Worm (Caenorhabditis elegans): ENCODE data around the gene F07A11.5.

The F07A11.5 gene

ce11 chrII:11566970-11567711 is 45.0 kb upstream of the F07A11.5 start, which contains the start of gene F54D5.5 (continued):
- TF ChIP-seq lin-11 (tag; optimal IDR thresholded peaks at IDR 0.05) (no peak), pha-4 (tag; optimal IDR thresholded peaks at IDR 0.05) (no peak), ceh-18 (tag; optimal IDR thresholded peaks at IDR 0.05) (no peak), tbx-2 (tag; optimal IDR thresholded peaks at IDR 0.05) (peak; percentile 77), gmeb-2 (tag; optimal IDR thresholded peaks at IDR 0.05) (no peak), ceh-34 (tag; optimal IDR thresholded peaks at IDR 0.05) (peak; percentile 68), sox-4 (tag; optimal IDR thresholded peaks at IDR 0.05) (no peak), ceh-6 (GFP tag; optimal IDR thresholded peaks at IDR 0.05) (no peak), pag-3 (tag; optimal IDR thresholded peaks at IDR 0.05; ENCODE audit: borderline replicate concordance) (no peak), fkh-6 (tag; optimal IDR thresholded peaks at IDR 0.05) (no peak), pros-1 (tag; optimal IDR thresholded peaks at IDR 0.05) (peak; percentile 17), nhr-232 (tag; optimal IDR thresholded peaks at IDR 0.05) (no peak), unc-42 (tag; optimal IDR thresholded peaks at IDR 0.05) (peak; percentile 87), dve-1 (tag; optimal IDR thresholded peaks at IDR 0.05) (no peak), K02D7.2 (tag; optimal IDR thresholded peaks at IDR 0.05) (no peak)

- no peak for TF ChIP-seq mec-3 (tag; optimal IDR thresholded peaks at IDR 0.05; ENCODE audit: borderline replicate concordance)
- TF ChIP-seq syd-9 (tag; optimal IDR thresholded peaks at IDR 0.05) = no peak
- TF ChIP-seq ztf-16 (tag; optimal IDR thresholded peaks at IDR 0.05) = no peak
- no peak for TF ChIP-seq hlh-13 (GFP tag; optimal IDR thresholded peaks at IDR 0.05)
- no peak for TF ChIP-seq fax-1 (tag; optimal IDR thresholded peaks at IDR 0.05)
- no peak for TF ChIP-seq ceh-34 (tag; optimal IDR thresholded peaks at IDR 0.05)
- TF ChIP-seq pax-1 (tag; optimal IDR thresholded peaks at IDR 0.05) = no peak
- TF ChIP-seq pat-9 (tag; optimal IDR thresholded peaks at IDR 0.05) = no peak
- no peak for TF ChIP-seq ceh-14 (tag; optimal IDR thresholded peaks at IDR 0.05)
- no peak for TF ChIP-seq ref-2 (tag; optimal IDR thresholded peaks at IDR 0.05)
- no peak for TF ChIP-seq T23F11.4 (GFP tag; optimal IDR thresholded peaks at IDR 0.05)
- no peak for TF ChIP-seq nhr-11 (tag; optimal IDR thresholded peaks at IDR 0.05)
- no peak for TF ChIP-seq ama-1 (optimal IDR thresholded peaks at IDR 0.05)
- no peak for TF ChIP-seq ceh-18 (tag; optimal IDR thresholded peaks at IDR 0.05)
- no peak for TF ChIP-seq ahr-1 (tag; optimal IDR thresholded peaks at IDR 0.05)
- TF ChIP-seq ceh-6 (GFP tag; optimal IDR thresholded peaks at IDR 0.05) = no peak
- TF ChIP-seq che-1 (tag; optimal IDR thresholded peaks at IDR 0.05) = no peak
- no peak for TF ChIP-seq gmeb-2 (tag; optimal IDR thresholded peaks at IDR 0.05)
Measured at ce11 chrII:11568670-11569069, 43.4 kb upstream of the F07A11.5 start.

ce11 chrII:11569213-11569868 is 42.8 kb upstream of the F07A11.5 start, which contains the start of the genes F54D5.23 and F54D5.4:
F54D5.23 (minus strand) TSS chrII:11569287.
F54D5.4 (plus strand) TSS chrII:11569818.
- no peak for TF ChIP-seq ceh-6 (GFP tag; optimal IDR thresholded peaks at IDR 0.05)
- no peak for TF ChIP-seq ceh-14 (tag; optimal IDR thresholded peaks at IDR 0.05)

- TF ChIP-seq fax-1 (tag; optimal IDR thresholded peaks at IDR 0.05) = no peak
- TF ChIP-seq nhr-11 (tag; optimal IDR thresholded peaks at IDR 0.05) = no peak
- TF ChIP-seq hlh-13 (GFP tag; optimal IDR thresholded peaks at IDR 0.05) = no peak
- no peak for TF ChIP-seq npax-4 (tag; optimal IDR thresholded peaks at IDR 0.05)
- TF ChIP-seq K09A11.1 (tag; optimal IDR thresholded peaks at IDR 0.05; ENCODE audit: insufficient read depth) = no peak
- no peak for TF ChIP-seq tbx-7 (tag; optimal IDR thresholded peaks at IDR 0.05)
- no peak for TF ChIP-seq eyg-1 (tag; optimal IDR thresholded peaks at IDR 0.05)
- TF ChIP-seq pqm-1 (tag; optimal IDR thresholded peaks at IDR 0.05) = no peak
- no peak for TF ChIP-seq dve-1 (tag; optimal IDR thresholded peaks at IDR 0.05)
- TF ChIP-seq ceh-14 (tag; optimal IDR thresholded peaks at IDR 0.05) = no peak
- TF ChIP-seq elt-2 (tag; optimal IDR thresholded peaks at IDR 0.05) = no peak
- TF ChIP-seq ceh-31 (tag; optimal IDR thresholded peaks at IDR 0.05) = no peak
- no peak for TF ChIP-seq ceh-34 (tag; optimal IDR thresholded peaks at IDR 0.05)
Measured at ce11 chrII:11571260-11571854, 40.7 kb upstream of the F07A11.5 start, which contains the start of gene F54D5.3. F54D5.3 (plus strand) TSS chrII:11571805.
